Fruit fly (Drosophila melanogaster) Kc167 (cell line): ENCODE results near the gene CG15414.

Experiments
- Sin3A ChIP-seq: fragments of >200 bp; optimal IDR thresholded peaks from 2 replicates; lab custom pipeline; 2018; ENCODE audit warnings: missing external identifiers
- h ChIP-seq: fragments of >200 bp; optimal IDR thresholded peaks from 3 replicates; lab custom pipeline; 2018; ENCODE audit warnings: missing external identifiers

DNA sequence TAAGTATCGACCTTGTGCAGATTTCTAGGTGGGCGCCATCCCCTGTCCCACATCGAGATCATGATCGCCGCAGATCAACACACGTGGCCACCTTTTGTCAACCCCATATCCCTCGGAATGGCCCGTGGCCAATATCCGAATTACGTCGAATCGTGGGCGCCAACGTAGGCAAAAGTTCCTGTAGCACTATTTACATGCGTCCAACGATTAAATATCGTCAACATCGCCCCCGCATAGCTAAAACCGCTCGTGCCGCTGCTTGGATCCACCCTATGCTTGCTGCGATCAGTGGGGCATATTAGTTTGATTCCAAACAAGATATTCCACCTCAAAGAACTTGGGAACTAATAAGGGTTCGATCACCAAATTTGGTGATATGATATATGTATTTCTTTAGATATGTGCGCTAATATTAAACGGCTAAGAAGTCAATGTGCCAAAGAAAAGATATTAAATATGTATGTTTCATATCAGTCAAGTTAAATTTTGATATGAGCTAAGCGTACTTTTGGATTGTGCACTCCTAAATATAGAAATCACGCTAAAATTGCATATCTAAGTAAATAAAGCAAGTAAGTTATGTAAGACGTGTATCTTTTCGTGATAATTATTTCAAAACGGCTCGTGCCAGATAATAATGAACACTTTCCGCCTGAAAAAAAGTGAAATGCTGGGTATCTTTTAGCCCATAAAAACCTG, 13.7 kb downstream of the CG15414 start:
- TF ChIP-seq Sin3A (lab: Kevin White, UChicago) (no peak), h (no peak)
